Worm (Caenorhabditis elegans) whole organism, L4 larva: Measurements from ENCODE around the gene clec-221.

Experiments used
- F26F4.8 ChIP-seq: fragments of 200-800 bp; sonication (Bioruptor generic); conservative IDR thresholded peaks from 2 replicates; pipeline ENCODE4 v1.3.6; 2022; ENCODE audit warnings: missing genetic modification characterization, missing compliant biosample characterization
- F37D6.2 ChIP-seq: sonication (generic microtip); optimal IDR thresholded peaks from 2 replicates; lab custom pipeline; 2016; ENCODE audit warnings: mild to moderate bottlenecking, missing genetic modification characterization, missing compliant biosample characterization
- T20F7.1 ChIP-seq: fragments of 200-800 bp; sonication (Bioruptor generic); optimal IDR thresholded peaks from 2 replicates; lab custom pipeline; 2018; ENCODE audit warnings: mild to moderate bottlenecking, missing genetic modification characterization, missing compliant biosample characterization
- T26A8.4 ChIP-seq: fragments of 200-800 bp; sonication (Bioruptor generic); IDR thresholded peaks from 2 replicates; pipeline ENCODE4 v1.3.6; 2022; ENCODE audit warnings: missing genetic modification characterization, missing compliant biosample characterization
- Y5F2A.4 ChIP-seq: fragments of 200-800 bp; sonication (Bioruptor generic); optimal IDR thresholded peaks from 2 replicates; lab custom pipeline; 2018; ENCODE audit warnings: mild to moderate bottlenecking, missing genetic modification characterization, missing compliant biosample characterization
- Y75B8A.6 ChIP-seq: fragments of 200-800 bp; sonication (Bioruptor generic); IDR thresholded peaks from 2 replicates; pipeline ENCODE4 v1.3.6; 2022; ENCODE audit warnings: missing genetic modification reagents, missing genetic modification characterization, missing compliant biosample characterization
- aha-1 ChIP-seq: fragments of 150-350 bp; peaks from one replicate; lab custom pipeline; 2014; ENCODE audit warnings: missing biosample characterization, missing genetic modification characterization
- ceh-20 ChIP-seq: fragments of 200-800 bp; sonication (Bioruptor generic); IDR thresholded peaks from 2 replicates; pipeline ENCODE4 v1.3.6; 2022; ENCODE audit warnings: missing genetic modification reagents, missing genetic modification characterization, missing compliant biosample characterization
- ces-1 ChIP-seq: fragments of 150-350 bp; sonication (generic microtip); optimal IDR thresholded peaks from 4 replicates; lab custom pipeline; 2014; ENCODE audit warnings: missing biosample characterization, missing genetic modification reagents, missing genetic modification characterization
- daf-16 ChIP-seq, 3 experiments: sonication (generic microtip); optimal IDR thresholded peaks; 2 replicates each; lab custom pipeline; 2016 to 2017; ENCODE audit warnings: missing genetic modification characterization in 3 of 3, missing genetic modification reagents in 3 of 3, mild to moderate bottlenecking in 2 of 3, missing compliant biosample characterization in 2 of 3, missing biosample characterization in 1 of 3, moderate library complexity in 1 of 3
- daf-19 ChIP-seq: fragments of 200-800 bp; sonication (Bioruptor generic); conservative IDR thresholded peaks from 2 replicates; pipeline ENCODE4 v1.3.6; 2022; ENCODE audit warnings: missing genetic modification characterization, missing compliant biosample characterization
- dmd-6 ChIP-seq: fragments of 200-800 bp; sonication (Bioruptor generic); IDR thresholded peaks from 2 replicates; pipeline ENCODE4 v1.3.6; 2022; ENCODE audit warnings: missing genetic modification reagents, missing genetic modification characterization, missing compliant biosample characterization
- dmd-9 ChIP-seq: fragments of 200-800 bp; sonication (Bioruptor generic); IDR thresholded peaks from 2 replicates; pipeline ENCODE4 v1.3.6; 2022; ENCODE audit warnings: missing genetic modification reagents, missing genetic modification characterization, missing compliant biosample characterization
- dpl-1 ChIP-seq: fragments of 150-350 bp; optimal IDR thresholded peaks from 2 replicates; lab custom pipeline; 2014; ENCODE audit warnings: missing biosample characterization, missing genetic modification reagents, missing genetic modification characterization
- duxl-1 ChIP-seq: sonication (generic microtip); optimal IDR thresholded peaks from 2 replicates; lab custom pipeline; 2016; ENCODE audit warnings: mild to moderate bottlenecking, missing genetic modification characterization, moderate library complexity, missing compliant biosample characterization; ENCODE audit not compliant: poor library complexity
- dve-1 ChIP-seq: sonication (generic microtip); optimal IDR thresholded peaks from 2 replicates; lab custom pipeline; 2017; ENCODE audit warnings: antibody characterized with exemption, mild to moderate bottlenecking, missing genetic modification characterization, missing compliant biosample characterization; ENCODE audit not compliant: insufficient read depth
- fkh-10 ChIP-seq: fragments of 150-350 bp; optimal IDR thresholded peaks from 2 replicates; lab custom pipeline; 2014; ENCODE audit warnings: missing biosample characterization, missing genetic modification reagents, missing genetic modification characterization
- gei-8 ChIP-seq: fragments of 200-800 bp; sonication (Bioruptor generic); optimal IDR thresholded peaks from 2 replicates; lab custom pipeline; 2018; ENCODE audit warnings: mild to moderate bottlenecking, missing genetic modification characterization, missing compliant biosample characterization
- hif-1 ChIP-seq, 2 experiments: sonication (generic microtip); optimal IDR thresholded peaks; 2 replicates each; lab custom pipeline; 2016 to 2017; ENCODE audit warnings: missing compliant biosample characterization in 2 of 2, missing genetic modification characterization in 2 of 2, missing genetic modification reagents in 2 of 2, missing genotype in 2 of 2, mild to moderate bottlenecking in 1 of 2
- hlh-11 ChIP-seq: fragments of 200-800 bp; sonication (Bioruptor generic); optimal IDR thresholded peaks from 2 replicates; lab custom pipeline; 2018; ENCODE audit warnings: mild to moderate bottlenecking, missing genetic modification characterization, missing compliant biosample characterization
- hlh-30 ChIP-seq: sonication (generic microtip); optimal IDR thresholded peaks from 2 replicates; lab custom pipeline; 2017; ENCODE audit warnings: antibody characterized with exemption, mild to moderate bottlenecking, missing genetic modification characterization, missing compliant biosample characterization; ENCODE audit not compliant: insufficient read depth
- hmg-1.1 ChIP-seq: fragments of 200-800 bp; sonication (Bioruptor generic); IDR thresholded peaks from 2 replicates; pipeline ENCODE4 v1.3.6; 2022; ENCODE audit warnings: missing genetic modification reagents, missing genetic modification characterization, missing compliant biosample characterization
- jun-1 ChIP-seq: fragments of 150-350 bp; optimal IDR thresholded peaks from 2 replicates; lab custom pipeline; 2014; ENCODE audit warnings: missing biosample characterization, missing genetic modification reagents, missing genetic modification characterization
- lin-15B ChIP-seq: fragments of 150-350 bp; sonication (generic microtip); optimal IDR thresholded peaks from 3 replicates; lab custom pipeline; 2014; ENCODE audit warnings: missing biosample characterization, missing genetic modification characterization
- lin-29 ChIP-seq: fragments of 200-800 bp; sonication (Bioruptor generic); IDR thresholded peaks from 2 replicates; pipeline ENCODE4 v1.3.6; 2022; ENCODE audit warnings: missing genetic modification reagents, missing genetic modification characterization, missing compliant biosample characterization
- lin-38 ChIP-seq: fragments of 200-800 bp; sonication (Bioruptor generic); IDR thresholded peaks from 2 replicates; pipeline ENCODE4 v1.3.6; 2022; ENCODE audit warnings: missing genetic modification reagents, missing genetic modification characterization, missing compliant biosample characterization
- lsy-2 ChIP-seq, 2 experiments: fragments of 150-350 bp in 1 of 2; sonication (generic microtip) in 1 of 2; optimal IDR thresholded peaks; 2 replicates each; lab custom pipeline; 2014 to 2017; ENCODE audit warnings: missing biosample characterization in 2 of 2, missing genetic modification characterization in 2 of 2
- mdl-1 ChIP-seq, 2 experiments: fragments of 150-350 bp in 1 of 2; sonication (generic microtip) in 1 of 2; optimal IDR thresholded peaks; 2 replicates each; lab custom pipeline; 2014 to 2017; ENCODE audit warnings: missing biosample characterization in 2 of 2, missing genetic modification characterization in 2 of 2
- mdt-29 ChIP-seq: fragments of 200-800 bp; sonication (Bioruptor generic); IDR thresholded peaks from 2 replicates; pipeline ENCODE4 v1.3.6; 2022; ENCODE audit warnings: missing genetic modification reagents, missing genetic modification characterization, missing compliant biosample characterization
- mep-1 ChIP-seq: fragments of 150-350 bp; sonication (generic microtip); optimal IDR thresholded peaks from 3 replicates; lab custom pipeline; 2014; ENCODE audit warnings: missing biosample characterization, missing genetic modification characterization
- mxl-3 ChIP-seq: fragments of 200-800 bp; sonication (Bioruptor generic); optimal IDR thresholded peaks from 2 replicates; lab custom pipeline; 2018; ENCODE audit warnings: mild to moderate bottlenecking, missing genetic modification characterization, missing compliant biosample characterization
- nhr-102 ChIP-seq: sonication (generic microtip); optimal IDR thresholded peaks from 2 replicates; lab custom pipeline; 2016; ENCODE audit warnings: mild to moderate bottlenecking, missing genetic modification characterization, moderate library complexity, missing compliant biosample characterization
- nhr-11 ChIP-seq: fragments of 150-350 bp; optimal IDR thresholded peaks from 2 replicates; lab custom pipeline; 2014; ENCODE audit warnings: missing biosample characterization, missing genetic modification characterization
- nhr-237 ChIP-seq: sonication (generic microtip); optimal IDR thresholded peaks from 2 replicates; lab custom pipeline; 2017; ENCODE audit warnings: missing biosample characterization, missing genetic modification characterization
- nhr-28 ChIP-seq: fragments of 150-350 bp; optimal IDR thresholded peaks from 2 replicates; lab custom pipeline; 2014; ENCODE audit warnings: missing biosample characterization, missing genetic modification characterization
- nhr-42 ChIP-seq: fragments of 200-800 bp; sonication (Bioruptor generic); IDR thresholded peaks from 2 replicates; pipeline ENCODE4 v1.3.6; 2022; ENCODE audit warnings: missing genetic modification characterization, missing compliant biosample characterization
- nhr-6 ChIP-seq: fragments of 150-350 bp; optimal IDR thresholded peaks from 2 replicates; lab custom pipeline; 2014; ENCODE audit warnings: missing biosample characterization, missing genetic modification characterization
- nhr-77 ChIP-seq: fragments of 150-350 bp; optimal IDR thresholded peaks from 2 replicates; lab custom pipeline; 2014; ENCODE audit warnings: missing biosample characterization, missing genetic modification characterization
- pqm-1 ChIP-seq: sonication (generic microtip); optimal IDR thresholded peaks from 2 replicates; lab custom pipeline; 2017; ENCODE audit warnings: missing biosample characterization, missing genetic modification characterization
- spr-3 ChIP-seq: fragments of 200-800 bp; sonication (Bioruptor generic); optimal IDR thresholded peaks from 2 replicates; lab custom pipeline; 2018; ENCODE audit warnings: mild to moderate bottlenecking, missing genetic modification characterization, missing compliant biosample characterization
- tra-1 ChIP-seq: fragments of 200-800 bp; sonication (Bioruptor generic); IDR thresholded peaks from 2 replicates; pipeline ENCODE4 v1.3.6; 2022; ENCODE audit warnings: missing genetic modification reagents, missing genetic modification characterization, missing compliant biosample characterization
- unc-39 ChIP-seq: sonication (generic microtip); optimal IDR thresholded peaks from 2 replicates; lab custom pipeline; 2017; ENCODE audit warnings: missing biosample characterization, missing genetic modification characterization
- unc-62 ChIP-seq, 3 experiments: fragments of 150-350 bp in 1 of 3; sonication (generic microtip); optimal IDR thresholded peaks in 2 of 3; peaks in 1 of 3; 1 replicate in 1 of 3; 2 replicates in 2 of 3; lab custom pipeline; 2014 to 2017; ENCODE audit warnings: missing biosample characterization in 3 of 3, missing genetic modification characterization in 3 of 3, missing genetic modification reagents in 3 of 3, missing genotype in 1 of 3
- zag-1 ChIP-seq: fragments of 150-350 bp; optimal IDR thresholded peaks from 2 replicates; lab custom pipeline; 2014; ENCODE audit warnings: missing biosample characterization, missing genetic modification characterization
- ztf-7 ChIP-seq: fragments of 150-350 bp; optimal IDR thresholded peaks from 2 replicates; lab custom pipeline; 2014; ENCODE audit warnings: missing biosample characterization, missing genetic modification characterization

clec-221 gene

ce11 chrV:10938739-10939138 lies 15.5 kb downstream of the clec-221 start, which contains the start of gene F17C11.11 (continued):
- TF ChIP-seq hif-1 (tag; optimal IDR thresholded peaks at IDR 0.05; lab: Kevin White, UChicago) (peak in 1 of 2 experiments; percentile 6), mxl-3 (GFP tag; lab: Kevin White, UChicago) (peak; percentile 35)

ce11 chrV:10937294-10937693 lies 16.9 kb downstream of the clec-221 start:
- TF ChIP-seq ces-1 (GFP tag; lab: Kevin White, UChicago) (peak; percentile 70), aha-1 (peak; percentile 30), Y5F2A.4 (GFP tag; lab: Kevin White, UChicago) (no peak), F26F4.8 (no peak), ztf-7 (tag; lab: Kevin White, UChicago) (peak; percentile 93), zag-1 (tag; lab: Kevin White, UChicago) (no peak), nhr-28 (tag; lab: Kevin White, UChicago) (peak; percentile 48), nhr-102 (tag; lab: Kevin White, UChicago) (no peak), daf-16 (GFP tag; optimal IDR thresholded peaks at IDR 0.05; lab: Kevin White, UChicago) (no peak), daf-16 (tag; optimal IDR thresholded peaks at IDR 0.05; lab: Kevin White, UChicago) (peak; percentile 22), nhr-42 (GFP tag; lab: Robert Waterston, UW) (0 out of 2 replicates have a peak, but pooled peaks have one; percentile 16), gei-8 (GFP tag; lab: Kevin White, UChicago) (peak; percentile 43), ceh-20 (GFP tag; lab: Robert Waterston, UW) (peak; percentile 23; the same call in 1 of the 2 replicates), daf-19 (GFP tag; lab: Robert Waterston, UW) (no peak), T26A8.4 (GFP tag; lab: Robert Waterston, UW) (peak; percentile 32; the same call in 1 of the 2 replicates), hlh-11 (peak; percentile 23), dmd-6 (GFP tag; lab: Robert Waterston, UW) (peak; percentile 65), hlh-30 (tag; lab: Kevin White, UChicago) (peak; percentile 85), lin-29 (GFP tag; lab: Robert Waterston, UW) (no peak), lin-38 (GFP tag; lab: Robert Waterston, UW) (0 out of 2 replicates have a peak, but pooled peaks have one; percentile 23), fkh-10 (GFP tag; lab: Kevin White, UChicago) (peak; percentile 95), hif-1 (tag; optimal IDR thresholded peaks at IDR 0.05; lab: Kevin White, UChicago) (peak in 1 of 2 experiments; percentile 43), unc-62 (GFP tag; optimal IDR thresholded peaks at IDR 0.05 in 1 of 2; lab: Kevin White, UChicago) (peak in 1 of 2 experiments; percentile 66), unc-62 (tag; optimal IDR thresholded peaks at IDR 0.05; lab: Kevin White, UChicago) (no peak), lsy-2 (tag; optimal IDR thresholded peaks at IDR 0.05; lab: Kevin White, UChicago) (peak in 1 of 2 experiments; percentile 76), tra-1 (GFP tag; lab: Robert Waterston, UW) (no peak), hmg-1.1 (GFP tag; lab: Robert Waterston, UW) (no peak), mep-1 (tag; lab: Kevin White, UChicago) (peak; percentile 70), nhr-237 (tag; lab: Kevin White, UChicago) (no peak), mdt-29 (GFP tag; lab: Robert Waterston, UW) (peak; percentile 31; the same call in 1 of the 2 replicates), nhr-11 (peak; percentile 22), mdl-1 (tag; optimal IDR thresholded peaks at IDR 0.05; lab: Kevin White, UChicago) (peak in 1 of 2 experiments; percentile 29), dve-1 (tag; lab: Kevin White, UChicago) (peak; percentile 37)

ce11 chrV:10936681-10937080 lies 17.6 kb downstream of the clec-221 start, which contains the start of gene F17C11.12:
Gene F17C11.12, minus strand, starts transcription at chrV:10936920.
- no peak for TF ChIP-seq dmd-9 (GFP tag; lab: Robert Waterston, UW)
- no peak for TF ChIP-seq Y75B8A.6 (GFP tag; lab: Robert Waterston, UW)
- no peak for TF ChIP-seq lin-15B (tag; lab: Kevin White, UChicago)
- peak; percentile 59 for TF ChIP-seq dmd-6 (GFP tag; lab: Robert Waterston, UW)
- TF ChIP-seq nhr-77 (tag; lab: Kevin White, UChicago) = peak; percentile 8
- no peak for TF ChIP-seq ceh-20 (GFP tag; lab: Robert Waterston, UW)
- no peak for TF ChIP-seq duxl-1 (tag; lab: Kevin White, UChicago)
- no peak for TF ChIP-seq lsy-2 (tag; optimal IDR thresholded peaks at IDR 0.05; lab: Kevin White, UChicago)
- TF ChIP-seq nhr-28 (tag; lab: Kevin White, UChicago) = peak; percentile 84
- no peak for TF ChIP-seq spr-3 (GFP tag; lab: Kevin White, UChicago)
- TF ChIP-seq F37D6.2 (tag; lab: Kevin White, UChicago) = no peak
- peak; percentile 74 for TF ChIP-seq dve-1 (tag; lab: Kevin White, UChicago)
- no peak for TF ChIP-seq unc-39
- no peak for TF ChIP-seq ces-1 (GFP tag; lab: Kevin White, UChicago)
- peak; percentile 42 for TF ChIP-seq hlh-11
- TF ChIP-seq nhr-6 = no peak
- no peak for TF ChIP-seq T20F7.1 (GFP tag; lab: Kevin White, UChicago)
- no peak for TF ChIP-seq ztf-7 (tag; lab: Kevin White, UChicago)
- TF ChIP-seq dpl-1 (GFP tag; lab: Kevin White, UChicago) = no peak
- no peak for TF ChIP-seq hif-1 (tag; optimal IDR thresholded peaks at IDR 0.05; lab: Kevin White, UChicago)
- TF ChIP-seq pqm-1 (tag; lab: Kevin White, UChicago) = peak; percentile 89
- no peak for TF ChIP-seq jun-1 (tag; lab: Kevin White, UChicago)
